Fruit fly (Drosophila melanogaster): Measurements from ENCODE around the gene GCS1.

The GCS1 gene

dm6 chrX:11391364-11391915, 43.6 kb upstream of the GCS1 start (continued):
- TF ChIP-seq exex (tag; optimal IDR thresholded peaks at IDR 0.05) (no peak), tx (GFP tag; optimal IDR thresholded peaks at IDR 0.05) (peak; percentile 29), H2.0 (GFP tag; IDR thresholded peaks at IDR 0.05) (0 out of 2 replicates have a peak, but pooled peaks have one; percentile 44), fu2 (GFP tag; optimal IDR thresholded peaks at IDR 0.05) (peak; percentile 52), CG17568 (GFP tag; optimal IDR thresholded peaks at IDR 0.05) (no peak), slbo (GFP tag; IDR thresholded peaks at IDR 0.05) (peak; percentile 85), lab (GFP tag; optimal IDR thresholded peaks at IDR 0.05) (peak; percentile 58), Mrtf (GFP tag; IDR thresholded peaks at IDR 0.05) (peak; percentile 68; the same call in 2 of the 3 replicates), CG32772 (GFP tag; IDR thresholded peaks at IDR 0.05) (0 out of 2 replicates have a peak, but pooled peaks have one; percentile 24), dysf (GFP tag; IDR thresholded peaks at IDR 0.05) (peak; percentile 79), ttk (GFP tag; IDR thresholded peaks at IDR 0.05) (peak; percentile 42), prd (optimal IDR thresholded peaks at IDR 0.05) (no peak), prd (GFP tag; IDR thresholded peaks at IDR 0.05) (peak; percentile 49; the same call in 2 of the 3 replicates), CG13894 (tag; optimal IDR thresholded peaks at IDR 0.05) (no peak), CG4820 (GFP tag; optimal IDR thresholded peaks at IDR 0.05) (no peak), Hsf (GFP tag; optimal IDR thresholded peaks at IDR 0.05) (peak; percentile 30), CG9609 (GFP tag; optimal IDR thresholded peaks at IDR 0.05) (peak; percentile 47), Lpt (GFP tag; optimal IDR thresholded peaks at IDR 0.05) (no peak), MBD-R2 (GFP tag; IDR thresholded peaks at IDR 0.05) (peak; percentile 11; the same call in 1 of the 2 replicates), ATbp (GFP tag; optimal IDR thresholded peaks at IDR 0.05) (no peak), CG7556 (GFP tag; optimal IDR thresholded peaks at IDR 0.05) (no peak), cwo (GFP tag; optimal IDR thresholded peaks at IDR 0.05) (peak; percentile 5), CG34422 (GFP tag; IDR thresholded peaks at IDR 0.05) (peak; percentile 25; the same call in 1 of the 3 replicates), BEAF-32 (GFP tag; optimal IDR thresholded peaks at IDR 0.05) (no peak), CG1792 (GFP tag; optimal IDR thresholded peaks at IDR 0.05) (peak; percentile 44), CG13424 (tag; optimal IDR thresholded peaks at IDR 0.05) (peak; percentile 44), grau (tag; optimal IDR thresholded peaks at IDR 0.05) (peak; percentile 86), Spps (tag; optimal IDR thresholded peaks at IDR 0.05) (no peak), CG2116 (GFP tag; optimal IDR thresholded peaks at IDR 0.05) (no peak), CG11093 (GFP tag; IDR thresholded peaks at IDR 0.05) (0 out of 3 replicates have a peak, but pooled peaks have one; percentile 36), rib (GFP tag; IDR thresholded peaks at IDR 0.05) (0 out of 2 replicates have a peak, but pooled peaks have one; percentile 29), Dp (GFP tag; optimal IDR thresholded peaks at IDR 0.05) (no peak), ase (GFP tag; IDR thresholded peaks at IDR 0.05) (0 out of 3 replicates have a peak, but pooled peaks have one; percentile 39), vnd (GFP tag; IDR thresholded peaks at IDR 0.05; ENCODE audit: partially characterized antibody) (no peak), mam (GFP tag; optimal IDR thresholded peaks at IDR 0.05) (peak; percentile 19), CG17612 (GFP tag; IDR thresholded peaks at IDR 0.05) (peak; percentile 42; the same call in 1 of the 2 replicates), zfh1 (GFP tag; IDR thresholded peaks at IDR 0.05) (peak; percentile 35; the same call in 1 of the 3 replicates), Dbx (GFP tag; IDR thresholded peaks at IDR 0.05) (peak; percentile 50; the same call in 2 of the 3 replicates), CG15269 (tag; optimal IDR thresholded peaks at IDR 0.05) (peak; percentile 70), klu (GFP tag; IDR thresholded peaks at IDR 0.05) (peak; percentile 18; the same call in 1 of the 2 replicates), unpg (GFP tag; optimal IDR thresholded peaks at IDR 0.05) (peak; percentile 57), phol (tag; optimal IDR thresholded peaks at IDR 0.05) (peak; percentile 18), bsh (GFP tag; optimal IDR thresholded peaks at IDR 0.05) (peak in 1 of 2 experiments; percentile 8), CG15514 (GFP tag; optimal IDR thresholded peaks at IDR 0.05) (peak; percentile 5), danr (GFP tag; IDR thresholded peaks at IDR 0.05) (0 out of 2 replicates have a peak, but pooled peaks have one; percentile 10), CG14014 (GFP tag; IDR thresholded peaks at IDR 0.05) (peak; percentile 50; the same call in 1 of the 2 replicates), ranshi (GFP tag; IDR thresholded peaks at IDR 0.05) (peak; percentile 74), NFAT (GFP tag; IDR thresholded peaks at IDR 0.05) (peak; percentile 68; the same call in 1 of the 2 replicates), CG8290 (GFP tag; optimal IDR thresholded peaks at IDR 0.05) (no peak), CG8290 (tag; optimal IDR thresholded peaks at IDR 0.05) (peak in 1 of 2 experiments; percentile 67)
